Worm (Caenorhabditis elegans) whole organism, L4/young adult: ENCODE measurements around the gene asp-4.

Experiments
- dao-5 ChIP-seq: sonication (generic microtip); optimal IDR thresholded peaks from 2 replicates; lab custom pipeline; 2016; ENCODE audit warnings: missing genotype, missing genetic modification characterization, moderate library complexity, missing compliant biosample characterization
- him-1 ChIP-seq: sonication (generic microtip); optimal IDR thresholded peaks from 2 replicates; lab custom pipeline; 2016; ENCODE audit warnings: missing genotype, missing genetic modification reagents, missing genetic modification characterization, missing compliant biosample characterization

- TF ChIP-seq dao-5 (tag; lab: Kevin White, UChicago) (no peak), him-1 (tag; lab: Kevin White, UChicago) (peak; percentile 65)
Observed at ce11 chrX:13171206-13171605, 50.1 kb downstream of the asp-4 start.
